Worm (Caenorhabditis elegans) whole organism, young adult: Measurements from ENCODE around the gene cox-6B.

Source experiments
- B0261.1 ChIP-seq: sonication (generic microtip); optimal IDR thresholded peaks from 2 replicates; lab custom pipeline; 2016; ENCODE audit warnings: mild to moderate bottlenecking, missing genetic modification characterization, moderate library complexity, missing compliant biosample characterization
- B0336.3 ChIP-seq: fragments of 200-800 bp; sonication (Bioruptor generic); IDR thresholded peaks from 2 replicates; pipeline ENCODE4 v1.3.6; 2022; ENCODE audit warnings: missing genetic modification characterization, missing compliant biosample characterization
- C17E4.6 ChIP-seq: fragments of 200-800 bp; sonication (Bioruptor generic); IDR thresholded peaks from 2 replicates; pipeline ENCODE4 v1.3.6; 2022; ENCODE audit warnings: missing genetic modification reagents, missing genetic modification characterization, missing compliant biosample characterization
- F37B4.10 ChIP-seq: fragments of 200-800 bp; sonication (Bioruptor generic); IDR thresholded peaks from 2 replicates; pipeline ENCODE4 v1.3.6; 2022; ENCODE audit warnings: missing genetic modification characterization, missing compliant biosample characterization
- F39B2.1 ChIP-seq: fragments of 200-800 bp; sonication (Bioruptor generic); IDR thresholded peaks from 2 replicates; pipeline ENCODE4 v1.3.6; 2022; ENCODE audit warnings: missing genetic modification reagents, missing genetic modification characterization, missing compliant biosample characterization
- F52B5.7 ChIP-seq: sonication (generic microtip); optimal IDR thresholded peaks from 2 replicates; lab custom pipeline; 2016; ENCODE audit warnings: mild to moderate bottlenecking, missing genetic modification characterization, missing compliant biosample characterization
- F57A8.1 ChIP-seq: fragments of 200-800 bp; sonication (Bioruptor generic); optimal IDR thresholded peaks from 2 replicates; lab custom pipeline; 2018; ENCODE audit warnings: mild to moderate bottlenecking, missing genetic modification characterization, moderate library complexity, missing compliant biosample characterization
- K12H6.12 ChIP-seq: fragments of 200-800 bp; sonication (Bioruptor generic); optimal IDR thresholded peaks from 2 replicates; lab custom pipeline; 2018; ENCODE audit warnings: mild to moderate bottlenecking, missing genetic modification characterization, missing compliant biosample characterization
- T07F8.4 ChIP-seq: sonication (generic microtip); optimal IDR thresholded peaks from 2 replicates; lab custom pipeline; 2016; ENCODE audit warnings: mild to moderate bottlenecking, missing genetic modification characterization, moderate library complexity, missing compliant biosample characterization
- T26A5.8 ChIP-seq: sonication (generic microtip); optimal IDR thresholded peaks from 2 replicates; lab custom pipeline; 2016; ENCODE audit warnings: missing genetic modification characterization, missing compliant biosample characterization
- Y53G8AR.9 ChIP-seq: fragments of 200-800 bp; sonication (Bioruptor generic); conservative IDR thresholded peaks from 2 replicates; pipeline ENCODE4 v1.3.6; 2022; ENCODE audit warnings: missing genetic modification reagents, missing genetic modification characterization, missing compliant biosample characterization
- ZK185.1 ChIP-seq: sonication (generic microtip); optimal IDR thresholded peaks from 2 replicates; lab custom pipeline; 2016; ENCODE audit warnings: mild to moderate bottlenecking, missing genetic modification characterization, missing compliant biosample characterization; ENCODE audit not compliant: poor library complexity, severe bottlenecking
- akir-1 ChIP-seq: fragments of 200-800 bp; sonication (Bioruptor generic); optimal IDR thresholded peaks from 2 replicates; lab custom pipeline; 2018; ENCODE audit warnings: mild to moderate bottlenecking, missing genetic modification characterization, moderate library complexity, missing compliant biosample characterization
- atf-7 ChIP-seq: sonication (generic microtip); optimal IDR thresholded peaks from 2 replicates; lab custom pipeline; 2017; ENCODE audit warnings: mild to moderate bottlenecking, missing genetic modification characterization, missing compliant biosample characterization
- athp-1 ChIP-seq: sonication (generic microtip); optimal IDR thresholded peaks from 2 replicates; lab custom pipeline; 2017; ENCODE audit warnings: mild to moderate bottlenecking, missing genetic modification characterization, missing compliant biosample characterization
- attf-6 ChIP-seq: fragments of 200-800 bp; sonication (Bioruptor generic); IDR thresholded peaks from 2 replicates; pipeline ENCODE4 v1.3.6; 2022; ENCODE audit warnings: missing genetic modification reagents, missing genetic modification characterization, missing compliant biosample characterization
- bed-2 ChIP-seq: fragments of 200-800 bp; sonication (Bioruptor generic); IDR thresholded peaks from 2 replicates; pipeline ENCODE4 v1.3.6; 2022; ENCODE audit warnings: missing genetic modification reagents, missing genetic modification characterization, missing compliant biosample characterization
- cebp-1 ChIP-seq, 2 experiments: fragments of 200-800 bp in 1 of 2; sonication (Bioruptor generic) in 1 of 2; sonication (generic microtip) in 1 of 2; IDR thresholded peaks in 1 of 2; optimal IDR thresholded peaks in 1 of 2; 2 replicates each; pipeline versions ENCODE4 v1.3.6 to Lab custom; 2017 to 2022; ENCODE audit warnings: missing compliant biosample characterization in 2 of 2, missing genetic modification characterization in 2 of 2, mild to moderate bottlenecking in 1 of 2, missing genetic modification reagents in 1 of 2, moderate library complexity in 1 of 2
- ceh-27 ChIP-seq: fragments of 200-800 bp; sonication (Bioruptor generic); optimal IDR thresholded peaks from 2 replicates; lab custom pipeline; 2018; ENCODE audit warnings: mild to moderate bottlenecking, missing genetic modification characterization, moderate library complexity, missing compliant biosample characterization
- ceh-40 ChIP-seq: fragments of 200-800 bp; sonication (Bioruptor generic); IDR thresholded peaks from 2 replicates; pipeline ENCODE4 v1.3.6; 2022; ENCODE audit warnings: missing genetic modification characterization, missing compliant biosample characterization
- chd-7 ChIP-seq: sonication (generic microtip); optimal IDR thresholded peaks from 2 replicates; lab custom pipeline; 2016; ENCODE audit warnings: mild to moderate bottlenecking, missing genetic modification characterization, moderate library complexity, missing compliant biosample characterization
- die-1 ChIP-seq: sonication (generic microtip); optimal IDR thresholded peaks from 2 replicates; lab custom pipeline; 2016; ENCODE audit warnings: missing genotype, mild to moderate bottlenecking, missing genetic modification characterization, missing compliant biosample characterization
- efl-1 ChIP-seq: fragments of 150-350 bp; optimal IDR thresholded peaks from 2 replicates; lab custom pipeline; 2014; ENCODE audit warnings: missing biosample characterization, missing genetic modification reagents, missing genetic modification characterization
- ets-4 ChIP-seq: fragments of 200-800 bp; sonication (Bioruptor generic); optimal IDR thresholded peaks from 2 replicates; lab custom pipeline; 2018; ENCODE audit warnings: mild to moderate bottlenecking, missing genetic modification characterization, missing compliant biosample characterization
- hlh-26 ChIP-seq: fragments of 200-800 bp; sonication (Bioruptor generic); conservative IDR thresholded peaks from 2 replicates; pipeline ENCODE4 v1.3.6; 2022; ENCODE audit warnings: missing genetic modification reagents, missing genetic modification characterization, missing compliant biosample characterization
- hmg-1.2 ChIP-seq: fragments of 200-800 bp; sonication (Bioruptor generic); IDR thresholded peaks from 2 replicates; pipeline ENCODE4 v1.3.6; 2022; ENCODE audit warnings: missing genetic modification reagents, missing genetic modification characterization, missing compliant biosample characterization
- lag-1 ChIP-seq: fragments of 200-800 bp; sonication (Bioruptor generic); IDR thresholded peaks from 2 replicates; pipeline ENCODE4 v1.3.6; 2022; ENCODE audit warnings: missing genetic modification reagents, missing genetic modification characterization, missing compliant biosample characterization
- let-607 ChIP-seq, 2 experiments: fragments of 200-800 bp in 1 of 2; sonication (Bioruptor generic) in 1 of 2; sonication (generic microtip) in 1 of 2; optimal IDR thresholded peaks; 2 replicates each; lab custom pipeline; 2016 to 2018; ENCODE audit warnings: mild to moderate bottlenecking in 2 of 2, missing compliant biosample characterization in 2 of 2, missing genetic modification characterization in 2 of 2, moderate library complexity in 2 of 2, missing genotype in 1 of 2
- lin-35 ChIP-seq, 3 experiments: fragments of 150-350 bp in 2 of 3; sonication (generic microtip) in 1 of 3; optimal IDR thresholded peaks; 2 replicates each; lab custom pipeline; 2014 to 2018; ENCODE audit warnings: missing biosample characterization in 3 of 3, missing genetic modification characterization in 3 of 3, missing genetic modification reagents in 3 of 3
- lin-40 ChIP-seq: sonication (generic microtip); optimal IDR thresholded peaks from 2 replicates; lab custom pipeline; 2016; ENCODE audit warnings: missing genetic modification characterization, mild to moderate bottlenecking, missing compliant biosample characterization, missing genotype, missing genetic modification reagents
- lir-1 ChIP-seq: fragments of 200-800 bp; sonication (Bioruptor generic); conservative IDR thresholded peaks from 2 replicates; pipeline ENCODE4 v1.3.6; 2022; ENCODE audit warnings: missing genetic modification reagents, missing genetic modification characterization, missing compliant biosample characterization
- madf-10 ChIP-seq: sonication (generic microtip); optimal IDR thresholded peaks from 2 replicates; lab custom pipeline; 2016; ENCODE audit warnings: mild to moderate bottlenecking, missing genetic modification characterization, missing compliant biosample characterization
- madf-6 ChIP-seq: fragments of 200-800 bp; sonication (Bioruptor generic); IDR thresholded peaks from 2 replicates; pipeline ENCODE4 v1.3.6; 2022; ENCODE audit warnings: missing genetic modification reagents, missing genetic modification characterization, missing compliant biosample characterization
- mes-4 ChIP-seq: sonication (generic microtip); optimal IDR thresholded peaks from 2 replicates; lab custom pipeline; 2016; ENCODE audit warnings: missing genotype, missing genetic modification characterization, missing compliant biosample characterization
- nhr-120 ChIP-seq: fragments of 200-800 bp; sonication (Bioruptor generic); IDR thresholded peaks from 2 replicates; pipeline ENCODE4 v1.3.6; 2022; ENCODE audit warnings: missing genetic modification characterization, missing compliant biosample characterization
- nhr-27 ChIP-seq: fragments of 200-800 bp; sonication (Bioruptor generic); optimal IDR thresholded peaks from 2 replicates; lab custom pipeline; 2018; ENCODE audit warnings: mild to moderate bottlenecking, missing genetic modification characterization, moderate library complexity, missing compliant biosample characterization
- nhr-80 ChIP-seq: sonication (generic microtip); optimal IDR thresholded peaks from 2 replicates; lab custom pipeline; 2016; ENCODE audit warnings: missing genetic modification characterization, missing compliant biosample characterization
- nhr-90 ChIP-seq: sonication (generic microtip); optimal IDR thresholded peaks from 2 replicates; lab custom pipeline; 2016; ENCODE audit warnings: missing genotype, mild to moderate bottlenecking, missing genetic modification characterization, missing compliant biosample characterization
- rcor-1 ChIP-seq: fragments of 200-800 bp; sonication (Bioruptor generic); IDR thresholded peaks from 2 replicates; pipeline ENCODE4 v1.3.6; 2022; ENCODE audit warnings: missing genetic modification reagents, missing genetic modification characterization, missing compliant biosample characterization
- rpc-1 ChIP-seq, 2 experiments: fragments of 150-350 bp in 1 of 2; sonication (generic microtip) in 1 of 2; optimal IDR thresholded peaks; 2 replicates each; lab custom pipeline; 2014 to 2018; ENCODE audit warnings: missing biosample characterization in 1 of 2, missing genetic modification characterization in 1 of 2, missing genetic modification reagents in 1 of 2, missing genotype in 1 of 2
- snpc-1.3 ChIP-seq: sonication (generic microtip); optimal IDR thresholded peaks from 2 replicates; lab custom pipeline; 2017; ENCODE audit warnings: missing genetic modification characterization, mild to moderate bottlenecking, missing compliant biosample characterization, antibody characterized with exemption, moderate library complexity, missing genotype, missing genetic modification reagents; ENCODE audit not compliant: insufficient read depth
- somi-1 ChIP-seq: fragments of 200-800 bp; sonication (Bioruptor generic); optimal IDR thresholded peaks from 2 replicates; lab custom pipeline; 2018; ENCODE audit warnings: mild to moderate bottlenecking, missing genetic modification characterization, missing compliant biosample characterization
- xnd-1 ChIP-seq: sonication (generic microtip); optimal IDR thresholded peaks from 2 replicates; lab custom pipeline; 2016; ENCODE audit warnings: missing genotype, missing genetic modification reagents, missing genetic modification characterization, missing compliant biosample characterization
- zim-3 ChIP-seq: sonication (generic microtip); optimal IDR thresholded peaks from 2 replicates; lab custom pipeline; 2017; ENCODE audit warnings: mild to moderate bottlenecking, missing genetic modification characterization, moderate library complexity, missing compliant biosample characterization
- ztf-22 ChIP-seq: fragments of 200-800 bp; sonication (Bioruptor generic); optimal IDR thresholded peaks from 2 replicates; lab custom pipeline; 2018; ENCODE audit warnings: mild to moderate bottlenecking, missing genetic modification characterization, moderate library complexity, missing compliant biosample characterization
- ztf-26 ChIP-seq: sonication (generic microtip); optimal IDR thresholded peaks from 2 replicates; lab custom pipeline; 2017; ENCODE audit warnings: missing genetic modification characterization, missing compliant biosample characterization

cox-6B gene

DNA sequence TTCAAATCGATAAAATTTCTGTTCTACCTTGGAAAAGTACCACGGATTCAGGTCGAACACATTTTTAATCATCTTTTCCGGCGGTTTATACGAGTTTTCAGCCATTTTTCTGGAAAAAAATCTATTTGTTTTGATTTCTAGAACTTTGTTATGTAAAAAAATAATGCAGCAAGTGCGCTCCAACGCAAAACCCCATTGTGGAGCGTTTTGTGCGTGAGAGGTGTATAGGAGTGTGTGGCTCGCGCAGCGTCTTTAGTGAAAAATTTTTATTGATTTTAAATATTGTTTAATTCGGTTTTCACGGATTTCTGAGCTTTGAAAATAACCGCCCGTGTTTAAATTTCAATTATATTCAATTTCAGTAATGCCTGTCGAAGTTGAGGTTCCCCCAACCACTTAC is 86.4 kb downstream of the cox-6B start, which contains the start of gene Y71H2AM.20 (continued):
- TF ChIP-seq nhr-90 (tag; lab: Kevin White, UChicago) (peak; percentile 84), die-1 (peak; percentile 54), ets-4 (GFP tag; lab: Kevin White, UChicago) (no peak), xnd-1 (tag; lab: Kevin White, UChicago) (peak; percentile 49), nhr-80 (tag; lab: Kevin White, UChicago) (peak; percentile 86), hlh-26 (GFP tag; lab: Robert Waterston, UW) (no peak), F57A8.1 (no peak), lag-1 (GFP tag; lab: Robert Waterston, UW) (no peak), rpc-1 (optimal IDR thresholded peaks at IDR 0.05; lab: Kevin White, UChicago) (peak; percentile 10), rpc-1 (tag; optimal IDR thresholded peaks at IDR 0.05; lab: Kevin White, UChicago) (no peak), madf-6 (peak; percentile 90)

ce11 chrIII:2786740-2787139 is 87.3 kb downstream of the cox-6B start, which contains the start of gene nduc-2:
nduc-2 (plus strand) TSS chrIII:2786852.
- TF ChIP-seq K12H6.12 (tag; lab: Kevin White, UChicago) (no peak), atf-7 (tag; lab: Kevin White, UChicago) (no peak), zim-3 (tag; lab: Kevin White, UChicago) (peak; percentile 13), hmg-1.2 (peak; percentile 13; the same call in 1 of the 2 replicates), F39B2.1 (GFP tag; lab: Robert Waterston, UW) (no peak), cebp-1 (GFP tag; IDR thresholded peaks at IDR 0.05; lab: Robert Waterston, UW) (no peak), cebp-1 (tag; optimal IDR thresholded peaks at IDR 0.05; lab: Kevin White, UChicago) (no peak), nhr-120 (GFP tag; lab: Robert Waterston, UW) (no peak), bed-2 (GFP tag; lab: Robert Waterston, UW) (no peak), rcor-1 (GFP tag; lab: Robert Waterston, UW) (no peak), ztf-22 (GFP tag; lab: Kevin White, UChicago) (no peak), mes-4 (tag; lab: Kevin White, UChicago) (no peak), akir-1 (GFP tag; lab: Kevin White, UChicago) (no peak), T07F8.4 (no peak), madf-10 (no peak), F57A8.1 (no peak), somi-1 (GFP tag; lab: Kevin White, UChicago) (no peak), ZK185.1 (tag; lab: Kevin White, UChicago) (no peak), athp-1 (no peak), let-607 (tag; optimal IDR thresholded peaks at IDR 0.05; lab: Kevin White, UChicago) (no peak), Y53G8AR.9 (GFP tag; lab: Robert Waterston, UW) (0 out of 2 replicates have a peak, but pooled peaks have one; percentile 37), ceh-27 (no peak), lin-40 (tag; lab: Kevin White, UChicago) (no peak), lir-1 (GFP tag; lab: Robert Waterston, UW) (no peak), chd-7 (tag; lab: Kevin White, UChicago) (no peak), T26A5.8 (no peak), ceh-40 (no peak), lin-35 (GFP tag; optimal IDR thresholded peaks at IDR 0.05; lab: Kevin White, UChicago) (no peak), F52B5.7 (tag; lab: Kevin White, UChicago) (peak; percentile 13), attf-6 (GFP tag; lab: Robert Waterston, UW) (0 out of 2 replicates have a peak, but pooled peaks have one; percentile 54), snpc-1.3 (tag; lab: Kevin White, UChicago) (no peak), nhr-27 (no peak), B0336.3 (GFP tag; lab: Robert Waterston, UW) (peak; percentile 70; the same call in 1 of the 2 replicates), F37B4.10 (GFP tag; lab: Robert Waterston, UW) (no peak), efl-1 (no peak), madf-6 (peak; percentile 62), ztf-26 (tag; lab: Kevin White, UChicago) (no peak), B0261.1 (tag; lab: Kevin White, UChicago) (no peak), C17E4.6 (GFP tag; lab: Robert Waterston, UW) (0 out of 2 replicates have a peak, but pooled peaks have one; percentile 15)
